Fruit fly (Drosophila melanogaster) whole organism, embryonic: ENCODE data around the gene Sox21a.
A peak's percentile ranks its signal among the peaks of the same experiment; 100 is the strongest.

Experiments used
- BtbVII ChIP-seq: fragments of 200-800 bp; sonication (Bioruptor generic); optimal IDR thresholded peaks from 3 replicates; lab custom pipeline; 2017; ENCODE audit warnings: missing biosample characterization, mild to moderate bottlenecking, missing genetic modification characterization
- CG10267 ChIP-seq: fragments of 200-800 bp; sonication (Bioruptor generic); optimal IDR thresholded peaks from 2 replicates; lab custom pipeline; 2018; ENCODE audit warnings: missing biosample characterization, mild to moderate bottlenecking, missing genetic modification characterization, moderate library complexity
- CG11504 ChIP-seq: fragments of 200-800 bp; sonication (Bioruptor generic); optimal IDR thresholded peaks from 3 replicates; lab custom pipeline; 2019; ENCODE audit warnings: missing biosample characterization, mild to moderate bottlenecking, missing genetic modification characterization, moderate library complexity
- CG13296 ChIP-seq: fragments of 200-800 bp; sonication (Bioruptor generic); optimal IDR thresholded peaks from 3 replicates; lab custom pipeline; 2018; ENCODE audit warnings: missing biosample characterization, mild to moderate bottlenecking, missing genetic modification characterization
- CG13775 ChIP-seq: fragments of 200-800 bp; sonication (Bioruptor generic); optimal IDR thresholded peaks from 3 replicates; lab custom pipeline; 2017; ENCODE audit warnings: missing biosample characterization, mild to moderate bottlenecking, missing genetic modification characterization
- CG14710 ChIP-seq: fragments of 200-800 bp; sonication (Bioruptor generic); optimal IDR thresholded peaks from 3 replicates; lab custom pipeline; 2019; ENCODE audit warnings: missing biosample characterization, mild to moderate bottlenecking, missing genetic modification characterization, moderate library complexity
- CG14860 ChIP-seq: fragments of 200-800 bp; sonication (Bioruptor generic); IDR thresholded peaks from 3 replicates; pipeline ENCODE4 v1.3.6; 2022; ENCODE audit warnings: missing biosample characterization, missing genetic modification characterization; ENCODE audit not compliant: partially characterized antibody
- CG15601 ChIP-seq: fragments of 200-800 bp; sonication (Bioruptor generic); optimal IDR thresholded peaks from 3 replicates; lab custom pipeline; 2019; ENCODE audit warnings: missing biosample characterization, mild to moderate bottlenecking, missing genetic modification characterization, moderate library complexity
- CG16813 ChIP-seq: fragments of 200-800 bp; sonication (Bioruptor generic); IDR thresholded peaks from 3 replicates; pipeline ENCODE4 v1.3.6; 2022; ENCODE audit warnings: missing biosample characterization, missing genetic modification characterization; ENCODE audit not compliant: partially characterized antibody
- CG1792 ChIP-seq: fragments of 200-800 bp; sonication (Bioruptor generic); optimal IDR thresholded peaks from 2 replicates; lab custom pipeline; 2016; ENCODE audit warnings: missing biosample characterization, missing genetic modification characterization
- CG18262 ChIP-seq: fragments of 200-800 bp; optimal IDR thresholded peaks from 3 replicates; lab custom pipeline; 2019; ENCODE audit warnings: missing biosample characterization, mild to moderate bottlenecking, missing genetic modification characterization, moderate library complexity
- CG18619 ChIP-seq: fragments of 200-800 bp; sonication (Bioruptor generic); optimal IDR thresholded peaks from 3 replicates; lab custom pipeline; 2017; ENCODE audit warnings: missing biosample characterization, mild to moderate bottlenecking, missing genetic modification characterization
- CG31388 ChIP-seq: fragments of 200-800 bp; sonication (Bioruptor generic); optimal IDR thresholded peaks from 2 replicates; lab custom pipeline; 2016; ENCODE audit warnings: missing biosample characterization, missing genetic modification characterization
- CG31441 ChIP-seq: fragments of 200-800 bp; sonication (Bioruptor generic); IDR thresholded peaks from 2 replicates; pipeline ENCODE4 v1.3.6; 2022; ENCODE audit warnings: missing biosample characterization, missing genetic modification characterization
- CG3281 ChIP-seq: fragments of 200-800 bp; sonication (Bioruptor generic); optimal IDR thresholded peaks from 3 replicates; lab custom pipeline; 2017; ENCODE audit warnings: missing biosample characterization, mild to moderate bottlenecking, missing genetic modification characterization
- CG33213 ChIP-seq: fragments of 200-800 bp; sonication (Bioruptor generic); optimal IDR thresholded peaks from 3 replicates; lab custom pipeline; 2016; ENCODE audit warnings: missing biosample characterization, missing genetic modification characterization
- CG34376 ChIP-seq: fragments of 200-800 bp; sonication (Bioruptor generic); optimal IDR thresholded peaks from 2 replicates; lab custom pipeline; 2018; ENCODE audit warnings: missing biosample characterization, mild to moderate bottlenecking, missing genetic modification characterization
- CG3995 ChIP-seq: fragments of 200-800 bp; sonication (Bioruptor generic); optimal IDR thresholded peaks from 3 replicates; lab custom pipeline; 2016; ENCODE audit warnings: missing biosample characterization, missing genetic modification characterization
- CG4282 ChIP-seq: fragments of 200-800 bp; sonication (Bioruptor generic); optimal IDR thresholded peaks from 2 replicates; lab custom pipeline; 2016; ENCODE audit warnings: missing biosample characterization, missing genetic modification characterization
- CG5245 ChIP-seq: fragments of 200-800 bp; sonication (Bioruptor generic); optimal IDR thresholded peaks from 3 replicates; lab custom pipeline; 2016; ENCODE audit warnings: missing biosample characterization, missing genetic modification characterization
- CG6254 ChIP-seq: fragments of 200-800 bp; sonication (Bioruptor generic); optimal IDR thresholded peaks from 3 replicates; lab custom pipeline; 2017; ENCODE audit warnings: mild to moderate bottlenecking, missing biosample characterization, missing genetic modification reagents, missing genetic modification characterization
- CG7839 ChIP-seq: fragments of 200-800 bp; sonication (Bioruptor generic); optimal IDR thresholded peaks from 3 replicates; lab custom pipeline; 2018; ENCODE audit warnings: missing biosample characterization, mild to moderate bottlenecking, missing genetic modification characterization, moderate library complexity
- CG8359 ChIP-seq: fragments of 200-800 bp; sonication (Bioruptor generic); optimal IDR thresholded peaks from 2 replicates; lab custom pipeline; 2017; ENCODE audit warnings: missing biosample characterization, mild to moderate bottlenecking, missing genetic modification characterization, borderline replicate concordance
- CG9727 ChIP-seq: fragments of 200-800 bp; sonication (Bioruptor generic); optimal IDR thresholded peaks from 3 replicates; lab custom pipeline; 2017; ENCODE audit warnings: missing biosample characterization, mild to moderate bottlenecking, missing genetic modification characterization
- CoRest ChIP-seq: fragments of 200-800 bp; sonication (Bioruptor generic); optimal IDR thresholded peaks from 3 replicates; lab custom pipeline; 2018; ENCODE audit warnings: missing biosample characterization, mild to moderate bottlenecking, missing genetic modification characterization, moderate library complexity
- Dfd ChIP-seq, 2 experiments: fragments of >200 bp; optimal IDR thresholded peaks; 2 replicates each; lab custom pipeline; 2017; ENCODE audit warnings: missing biosample characterization in 2 of 2, missing genetic modification characterization in 2 of 2
- Dip2 ChIP-seq: fragments of 200-800 bp; sonication (Bioruptor generic); IDR thresholded peaks from 2 replicates; pipeline ENCODE4 v1.3.6; 2022; ENCODE audit warnings: missing biosample characterization, missing genetic modification characterization
- Dll ChIP-seq: fragments of 200-800 bp; sonication (Bioruptor generic); IDR thresholded peaks from 4 replicates; pipeline ENCODE4 v1.3.6; 2022; ENCODE audit warnings: missing biosample characterization, missing genetic modification characterization; ENCODE audit not compliant: partially characterized antibody
- Hand ChIP-seq: fragments of 200-800 bp; sonication (Bioruptor generic); optimal IDR thresholded peaks from 2 replicates; lab custom pipeline; 2017; ENCODE audit warnings: mild to moderate bottlenecking, missing biosample characterization, missing genetic modification reagents, missing genetic modification characterization
- Meics ChIP-seq: fragments of 200-800 bp; sonication (Bioruptor generic); optimal IDR thresholded peaks from 2 replicates; lab custom pipeline; 2017; ENCODE audit warnings: missing biosample characterization, mild to moderate bottlenecking, missing genetic modification characterization
- Oaz ChIP-seq: fragments of 200-800 bp; sonication (Bioruptor generic); IDR thresholded peaks from 2 replicates; pipeline ENCODE4 v1.3.6; 2022; ENCODE audit warnings: missing biosample characterization, missing genetic modification characterization
- Scr ChIP-seq: fragments of 200-800 bp; sonication (Bioruptor generic); IDR thresholded peaks from 2 replicates; pipeline ENCODE4 v1.3.6; 2022; ENCODE audit warnings: missing biosample characterization, missing genetic modification characterization; ENCODE audit not compliant: partially characterized antibody
- Sin3A ChIP-seq: fragments of >200 bp; optimal IDR thresholded peaks from 2 replicates; lab custom pipeline; 2018
- TFAM ChIP-seq: fragments of 200-800 bp; sonication (Bioruptor generic); optimal IDR thresholded peaks from 2 replicates; lab custom pipeline; 2017; ENCODE audit warnings: missing biosample characterization, missing genetic modification characterization, inconsistent platforms
- bcd ChIP-seq: fragments of 200-800 bp; sonication (Bioruptor generic); optimal IDR thresholded peaks from 2 replicates; lab custom pipeline; 2017; ENCODE audit warnings: missing biosample characterization, mild to moderate bottlenecking, missing genetic modification characterization
- cg ChIP-seq: fragments of 200-800 bp; sonication (Bioruptor generic); optimal IDR thresholded peaks from 3 replicates; lab custom pipeline; 2019; ENCODE audit warnings: missing biosample characterization, mild to moderate bottlenecking, missing genetic modification characterization, moderate library complexity
- crc ChIP-seq: fragments of 200-800 bp; sonication (Bioruptor generic); optimal IDR thresholded peaks from 2 replicates; lab custom pipeline; 2016; ENCODE audit warnings: missing biosample characterization, missing genetic modification characterization
- ems ChIP-seq: fragments of 200-800 bp; sonication (Bioruptor generic); optimal IDR thresholded peaks from 3 replicates; lab custom pipeline; 2016; ENCODE audit warnings: missing biosample characterization, missing genetic modification characterization
- gem ChIP-seq: fragments of 200-800 bp; sonication (Bioruptor generic); optimal IDR thresholded peaks from 2 replicates; lab custom pipeline; 2019; ENCODE audit warnings: missing biosample characterization, mild to moderate bottlenecking, missing genetic modification characterization, moderate library complexity
- grau ChIP-seq: fragments of 200-800 bp; optimal IDR thresholded peaks from 3 replicates; lab custom pipeline; 2019; ENCODE audit warnings: missing biosample characterization, mild to moderate bottlenecking, missing genetic modification characterization, moderate library complexity
- luna ChIP-seq: fragments of 200-800 bp; sonication (Bioruptor generic); optimal IDR thresholded peaks from 2 replicates; lab custom pipeline; 2016; ENCODE audit warnings: missing biosample characterization, missing genetic modification characterization
- maf-S ChIP-seq: fragments of 200-800 bp; sonication (Bioruptor generic); optimal IDR thresholded peaks from 2 replicates; lab custom pipeline; 2016; ENCODE audit warnings: missing biosample characterization, missing genetic modification characterization
- mam ChIP-seq: fragments of 200-800 bp; sonication (Bioruptor generic); optimal IDR thresholded peaks from 3 replicates; lab custom pipeline; 2016; ENCODE audit warnings: missing biosample characterization, missing genetic modification characterization
- pita ChIP-seq: fragments of 200-800 bp; sonication (Bioruptor generic); optimal IDR thresholded peaks from 2 replicates; lab custom pipeline; 2017; ENCODE audit warnings: missing biosample characterization, mild to moderate bottlenecking, missing genetic modification characterization
- pnt ChIP-seq: fragments of 200-800 bp; sonication (Bioruptor generic); optimal IDR thresholded peaks from 3 replicates; lab custom pipeline; 2016; ENCODE audit warnings: missing biosample characterization, missing genetic modification characterization
- sens ChIP-seq: fragments of 200-800 bp; sonication (Bioruptor generic); peaks from one replicate; lab custom pipeline; 2016; ENCODE audit warnings: missing biosample characterization, missing genetic modification characterization
- shn ChIP-seq: fragments of 200-800 bp; sonication (Bioruptor generic); optimal IDR thresholded peaks from 3 replicates; lab custom pipeline; 2016; ENCODE audit warnings: missing biosample characterization, missing genetic modification characterization
- sqz ChIP-seq: fragments of 200-800 bp; sonication (Bioruptor generic); optimal IDR thresholded peaks from 3 replicates; lab custom pipeline; 2018; ENCODE audit warnings: missing biosample characterization, mild to moderate bottlenecking, missing genetic modification characterization
- stc ChIP-seq: fragments of 200-800 bp; sonication (Bioruptor generic); IDR thresholded peaks from 2 replicates; pipeline ENCODE4 v1.3.6; 2022; ENCODE audit warnings: missing biosample characterization, missing genetic modification characterization
- tio ChIP-seq: fragments of 200-800 bp; sonication (Bioruptor generic); optimal IDR thresholded peaks from 2 replicates; lab custom pipeline; 2017; ENCODE audit warnings: missing biosample characterization, missing genetic modification characterization, inconsistent platforms
- zfh2 ChIP-seq: fragments of 200-800 bp; sonication (Bioruptor generic); optimal IDR thresholded peaks from 2 replicates; lab custom pipeline; 2016; ENCODE audit warnings: missing biosample characterization, missing genetic modification characterization

Sox21a gene

DNA sequence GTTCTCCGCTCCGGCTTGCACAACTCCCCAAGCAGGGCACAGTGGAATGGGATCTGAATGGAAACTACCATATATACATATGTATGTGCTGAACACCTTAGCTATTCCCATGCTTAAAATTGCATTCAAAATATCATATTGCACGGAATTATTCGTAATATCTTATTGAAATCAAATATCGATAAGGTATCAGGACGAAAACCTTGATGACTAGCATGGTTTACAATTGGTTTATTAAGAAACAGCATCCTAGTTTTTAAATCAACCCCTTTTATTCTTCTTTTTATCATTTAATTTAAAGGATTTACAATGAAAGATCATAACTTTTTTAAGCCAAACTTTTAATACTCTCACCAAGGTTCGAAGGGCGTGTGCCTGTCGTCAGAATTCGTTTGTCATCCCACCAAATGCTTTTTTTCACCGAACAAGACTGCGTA is 52.6 kb downstream of the Sox21a start (continued):
- no peak for TF ChIP-seq CG1792 (GFP tag; lab: Kevin White, UChicago)
- no peak for TF ChIP-seq CG15601 (tag; lab: Kevin White, UChicago)
- TF ChIP-seq CG4282: no peak
- peak; percentile 21 for TF ChIP-seq grau (tag; lab: Kevin White, UChicago)
- TF ChIP-seq CG14710 (tag; lab: Kevin White, UChicago): no peak
- no peak for TF ChIP-seq CG34376 (GFP tag; lab: Kevin White, UChicago)
- peak; percentile 16 for TF ChIP-seq shn (GFP tag; lab: Kevin White, UChicago)
- TF ChIP-seq Dfd (GFP tag; optimal IDR thresholded peaks at IDR 0.05; lab: Kevin White, UChicago): no peak
- peak; percentile 17 for TF ChIP-seq CG18619 (GFP tag; lab: Kevin White, UChicago)
- TF ChIP-seq CG31441 (GFP tag; lab: Robert Waterston, UW): no peak
- no peak for TF ChIP-seq sqz (GFP tag; lab: Kevin White, UChicago)
- no peak for TF ChIP-seq luna (GFP tag; lab: Kevin White, UChicago)
- peak; percentile 13 for TF ChIP-seq CG18262 (tag; lab: Kevin White, UChicago)
- no peak for TF ChIP-seq CG13296 (GFP tag; lab: Kevin White, UChicago)
- peak; percentile 80 for TF ChIP-seq sens
- peak; percentile 3 for TF ChIP-seq mam (GFP tag; lab: Kevin White, UChicago)
- TF ChIP-seq CG31388 (GFP tag; lab: Kevin White, UChicago): no peak
- TF ChIP-seq ems: no peak
- no peak for TF ChIP-seq CG16813 (GFP tag; lab: Robert Waterston, UW)
- peak; percentile 53 for TF ChIP-seq CG11504
- TF ChIP-seq stc (GFP tag; lab: Robert Waterston, UW): no peak
- TF ChIP-seq BtbVII: peak; percentile 5
- 0 out of 4 replicates have a peak, but pooled peaks have one; percentile 6 for TF ChIP-seq Dll
- no peak for TF ChIP-seq Hand (GFP tag; lab: Kevin White, UChicago)
- no peak for TF ChIP-seq cg (GFP tag; lab: Kevin White, UChicago)
- TF ChIP-seq CG8359 (GFP tag; lab: Kevin White, UChicago): no peak
- no peak for TF ChIP-seq CG3995 (GFP tag; lab: Kevin White, UChicago)
- peak; percentile 1 for TF ChIP-seq CG5245 (GFP tag; lab: Kevin White, UChicago)
- no peak for TF ChIP-seq CG33213
- TF ChIP-seq Scr (GFP tag; lab: Robert Waterston, UW): no peak
- peak; percentile 25 for TF ChIP-seq CoRest
- peak; percentile 8 for TF ChIP-seq crc
- TF ChIP-seq CG14860 (GFP tag; lab: Robert Waterston, UW): no peak
- no peak for TF ChIP-seq CG10267 (tag; lab: Kevin White, UChicago)
- peak; percentile 29 for TF ChIP-seq CG9727 (GFP tag; lab: Kevin White, UChicago)
- TF ChIP-seq Oaz (GFP tag; lab: Robert Waterston, UW): no peak
- peak; percentile 38 for TF ChIP-seq CG7839
- TF ChIP-seq CG6254 (GFP tag; lab: Kevin White, UChicago): no peak
- no peak for TF ChIP-seq maf-S
- TF ChIP-seq Dip2: no peak
- peak; percentile 41 for TF ChIP-seq gem
- TF ChIP-seq pnt (GFP tag; lab: Kevin White, UChicago): no peak
- TF ChIP-seq TFAM (GFP tag; lab: Kevin White, UChicago): no peak
- TF ChIP-seq bcd (GFP tag; lab: Kevin White, UChicago): peak; percentile 7
- TF ChIP-seq CG13775 (GFP tag; lab: Kevin White, UChicago): peak; percentile 21
- no peak for TF ChIP-seq pita
- TF ChIP-seq zfh2 (GFP tag; lab: Kevin White, UChicago): peak; percentile 9
- no peak for TF ChIP-seq Sin3A (lab: Kevin White, UChicago)
- peak; percentile 22 for TF ChIP-seq tio (GFP tag; lab: Kevin White, UChicago)
- TF ChIP-seq Meics: peak; percentile 49
- peak; percentile 45 for TF ChIP-seq CG3281 (GFP tag; lab: Kevin White, UChicago)
